Fruit fly (Drosophila melanogaster) whole organism, prepupa: Measurements from ENCODE around the gene Ndc1.

Source experiments
- Blimp-1 ChIP-seq: fragments of 200-800 bp; sonication (Bioruptor generic); optimal IDR thresholded peaks from 3 replicates; lab custom pipeline; 2017; ENCODE audit warnings: missing biosample characterization, missing genetic modification characterization, mild to moderate bottlenecking, moderate library complexity, missing genetic modification reagents
- CG10631 ChIP-seq: fragments of 200-800 bp; sonication (Bioruptor generic); optimal IDR thresholded peaks from 2 replicates; lab custom pipeline; 2016; ENCODE audit warnings: missing biosample characterization, missing genetic modification characterization
- CG10669 ChIP-seq: fragments of 200-800 bp; sonication (Bioruptor generic); optimal IDR thresholded peaks from 3 replicates; lab custom pipeline; 2018; ENCODE audit warnings: missing biosample characterization, mild to moderate bottlenecking, missing genetic modification characterization, moderate library complexity
- CG11294 ChIP-seq: fragments of 200-800 bp; sonication (Bioruptor generic); IDR thresholded peaks from 2 replicates; pipeline ENCODE4 v1.3.6; 2022; ENCODE audit warnings: missing biosample characterization, missing genetic modification characterization
- CG11762 ChIP-seq: fragments of 200-800 bp; sonication (Bioruptor generic); optimal IDR thresholded peaks from 3 replicates; lab custom pipeline; 2016; ENCODE audit warnings: missing biosample characterization, missing genetic modification characterization; ENCODE audit not compliant: insufficient read depth
- CG11902 ChIP-seq: fragments of 200-800 bp; sonication (Bioruptor generic); optimal IDR thresholded peaks from 3 replicates; lab custom pipeline; 2016; ENCODE audit warnings: missing biosample characterization, missing genetic modification characterization
- CG15336 ChIP-seq: fragments of 200-800 bp; sonication (Bioruptor generic); IDR thresholded peaks from 2 replicates; pipeline ENCODE4 v1.3.6; 2022; ENCODE audit warnings: missing biosample characterization, missing genetic modification characterization
- CG3032 ChIP-seq: fragments of 200-800 bp; optimal IDR thresholded peaks from 2 replicates; lab custom pipeline; 2019; ENCODE audit warnings: missing biosample characterization, mild to moderate bottlenecking, missing genetic modification characterization, moderate library complexity
- CG31627 ChIP-seq: fragments of 200-800 bp; sonication (Bioruptor generic); optimal IDR thresholded peaks from 3 replicates; lab custom pipeline; 2016; ENCODE audit warnings: missing biosample characterization, missing genetic modification characterization
- CG32006 ChIP-seq: fragments of 200-800 bp; sonication (Bioruptor generic); optimal IDR thresholded peaks from 3 replicates; lab custom pipeline; 2017; ENCODE audit warnings: missing biosample characterization, mild to moderate bottlenecking, missing genetic modification characterization
- CG3919 ChIP-seq: fragments of 200-800 bp; sonication (Bioruptor generic); optimal IDR thresholded peaks from 3 replicates; lab custom pipeline; 2016; ENCODE audit warnings: missing biosample characterization, missing genetic modification characterization
- CG4318 ChIP-seq: fragments of 200-800 bp; sonication (Bioruptor generic); optimal IDR thresholded peaks from 3 replicates; lab custom pipeline; 2017; ENCODE audit warnings: missing biosample characterization, mild to moderate bottlenecking, missing genetic modification characterization
- CG6163 ChIP-seq: fragments of 200-800 bp; sonication (Bioruptor generic); IDR thresholded peaks from 3 replicates; pipeline ENCODE4 v1.3.6; 2022; ENCODE audit warnings: missing biosample characterization, missing genetic modification characterization
- CG6276 ChIP-seq: fragments of 200-800 bp; sonication (Bioruptor generic); optimal IDR thresholded peaks from 2 replicates; lab custom pipeline; 2017; ENCODE audit warnings: missing biosample characterization, mild to moderate bottlenecking, missing genetic modification characterization
- CG6792 ChIP-seq: fragments of 200-800 bp; sonication (Bioruptor generic); optimal IDR thresholded peaks from 3 replicates; lab custom pipeline; 2016; ENCODE audit warnings: missing biosample characterization, missing genetic modification characterization
- CG6808 ChIP-seq: fragments of 200-800 bp; sonication (Bioruptor generic); optimal IDR thresholded peaks from 3 replicates; lab custom pipeline; 2017; ENCODE audit warnings: missing biosample characterization, missing genetic modification characterization, mild to moderate bottlenecking, moderate library complexity, missing genetic modification reagents
- CG6854 ChIP-seq: fragments of 200-800 bp; sonication (Bioruptor generic); optimal IDR thresholded peaks from 2 replicates; lab custom pipeline; 2017; ENCODE audit warnings: missing biosample characterization, mild to moderate bottlenecking, missing genetic modification characterization
- CG7368 ChIP-seq: fragments of 200-800 bp; sonication (Bioruptor generic); optimal IDR thresholded peaks from 3 replicates; lab custom pipeline; 2016; ENCODE audit warnings: missing biosample characterization, missing genetic modification characterization
- CG8119 ChIP-seq: fragments of 200-800 bp; sonication (Bioruptor generic); IDR thresholded peaks from 3 replicates; pipeline ENCODE4 v1.3.6; 2022; ENCODE audit warnings: missing biosample characterization, missing genetic modification characterization
- CG8319 ChIP-seq: fragments of 200-800 bp; sonication (Bioruptor generic); optimal IDR thresholded peaks from 3 replicates; lab custom pipeline; 2016; ENCODE audit warnings: missing biosample characterization, missing genetic modification characterization
- CG9139 ChIP-seq: fragments of 200-800 bp; sonication (Bioruptor generic); optimal IDR thresholded peaks from 3 replicates; lab custom pipeline; 2017; ENCODE audit warnings: missing biosample characterization, mild to moderate bottlenecking, missing genetic modification characterization
- Eip75B ChIP-seq: fragments of 200-800 bp; sonication (Bioruptor generic); optimal IDR thresholded peaks from 3 replicates; lab custom pipeline; 2016; ENCODE audit warnings: missing biosample characterization, missing genetic modification characterization
- Eip78C ChIP-seq: fragments of 200-800 bp; sonication (Bioruptor generic); peaks from one replicate; lab custom pipeline; 2016; ENCODE audit warnings: missing biosample characterization, missing genetic modification characterization
- Eip93F ChIP-seq: fragments of 200-800 bp; sonication (Bioruptor generic); optimal IDR thresholded peaks from 2 replicates; lab custom pipeline; 2016; ENCODE audit warnings: missing biosample characterization, mild to moderate bottlenecking, missing genetic modification characterization
- Ets21C ChIP-seq: fragments of 200-800 bp; sonication (Bioruptor generic); optimal IDR thresholded peaks from 3 replicates; lab custom pipeline; 2016; ENCODE audit warnings: missing biosample characterization, missing genetic modification characterization
- Ets96B ChIP-seq: fragments of 200-800 bp; optimal IDR thresholded peaks from 2 replicates; lab custom pipeline; 2019; ENCODE audit warnings: missing biosample characterization, mild to moderate bottlenecking, missing genetic modification characterization, moderate library complexity
- Gug ChIP-seq: fragments of 200-800 bp; sonication (Bioruptor generic); IDR thresholded peaks from 2 replicates; pipeline ENCODE4 v1.3.6; 2022; ENCODE audit warnings: missing biosample characterization, missing genetic modification characterization
- Hr38 ChIP-seq: sonication (Bioruptor generic); optimal IDR thresholded peaks from 2 replicates; lab custom pipeline; 2016; ENCODE audit warnings: missing biosample characterization, missing genetic modification characterization
- Lpt ChIP-seq: fragments of 200-800 bp; sonication (Bioruptor generic); optimal IDR thresholded peaks from 3 replicates; lab custom pipeline; 2016; ENCODE audit warnings: missing biosample characterization, missing genetic modification characterization
- OdsH ChIP-seq: fragments of 200-800 bp; sonication (Bioruptor generic); optimal IDR thresholded peaks from 3 replicates; lab custom pipeline; 2016; ENCODE audit warnings: missing biosample characterization, missing genetic modification characterization
- Smox ChIP-seq: fragments of 200-800 bp; sonication (Bioruptor generic); optimal IDR thresholded peaks from 3 replicates; lab custom pipeline; 2016; ENCODE audit warnings: missing biosample characterization, missing genetic modification characterization
- Sox102F ChIP-seq: fragments of 200-800 bp; sonication (Bioruptor generic); optimal IDR thresholded peaks from 2 replicates; lab custom pipeline; 2016; ENCODE audit warnings: missing biosample characterization, mild to moderate bottlenecking, missing genetic modification characterization
- Sox14 ChIP-seq: fragments of 200-800 bp; sonication (Bioruptor generic); optimal IDR thresholded peaks from 3 replicates; lab custom pipeline; 2016; ENCODE audit warnings: missing biosample characterization, missing genetic modification characterization
- Sox15 ChIP-seq: fragments of 200-800 bp; sonication (Bioruptor generic); optimal IDR thresholded peaks from 3 replicates; lab custom pipeline; 2016; ENCODE audit warnings: missing biosample characterization, missing genetic modification characterization
- achi ChIP-seq: fragments of 200-800 bp; sonication (Bioruptor generic); optimal IDR thresholded peaks from 3 replicates; lab custom pipeline; 2016; ENCODE audit warnings: missing biosample characterization, missing genetic modification characterization
- acj6 ChIP-seq: fragments of 200-800 bp; sonication (Bioruptor generic); optimal IDR thresholded peaks from 3 replicates; lab custom pipeline; 2016; ENCODE audit warnings: missing biosample characterization, missing genetic modification characterization
- dsx ChIP-seq: fragments of 200-800 bp; optimal IDR thresholded peaks from 3 replicates; lab custom pipeline; 2019; ENCODE audit warnings: missing biosample characterization, mild to moderate bottlenecking, missing genetic modification characterization, moderate library complexity; ENCODE audit not compliant: poor library complexity, severe bottlenecking
- fd59A ChIP-seq: fragments of 200-800 bp; sonication (Bioruptor generic); optimal IDR thresholded peaks from 2 replicates; lab custom pipeline; 2017; ENCODE audit warnings: missing biosample characterization, mild to moderate bottlenecking, missing genetic modification characterization, missing genetic modification reagents
- fd85E ChIP-seq: fragments of 200-800 bp; sonication (Bioruptor generic); optimal IDR thresholded peaks from 3 replicates; lab custom pipeline; 2016; ENCODE audit warnings: missing biosample characterization, missing genetic modification characterization
- fkh ChIP-seq: fragments of 200-800 bp; sonication (Bioruptor generic); optimal IDR thresholded peaks from 3 replicates; lab custom pipeline; 2017; ENCODE audit warnings: missing biosample characterization, mild to moderate bottlenecking, missing genetic modification characterization, moderate library complexity
- lz ChIP-seq: fragments of 200-800 bp; sonication (Bioruptor generic); optimal IDR thresholded peaks from 3 replicates; lab custom pipeline; 2016; ENCODE audit warnings: missing biosample characterization, missing genetic modification characterization
- net ChIP-seq: fragments of 200-800 bp; sonication (Bioruptor generic); optimal IDR thresholded peaks from 3 replicates; lab custom pipeline; 2016; ENCODE audit warnings: missing biosample characterization, missing genetic modification characterization
- salr ChIP-seq, 2 experiments: fragments of 200-800 bp; sonication (Bioruptor generic); optimal IDR thresholded peaks; 3 replicates each; lab custom pipeline; 2016 to 2018; ENCODE audit warnings: missing biosample characterization in 2 of 2, missing genetic modification characterization in 2 of 2, mild to moderate bottlenecking in 1 of 2
- vri ChIP-seq: fragments of 200-800 bp; sonication (Bioruptor generic); optimal IDR thresholded peaks from 3 replicates; lab custom pipeline; 2016; ENCODE audit warnings: missing biosample characterization, mild to moderate bottlenecking, missing genetic modification characterization

Gene Ndc1

DNA sequence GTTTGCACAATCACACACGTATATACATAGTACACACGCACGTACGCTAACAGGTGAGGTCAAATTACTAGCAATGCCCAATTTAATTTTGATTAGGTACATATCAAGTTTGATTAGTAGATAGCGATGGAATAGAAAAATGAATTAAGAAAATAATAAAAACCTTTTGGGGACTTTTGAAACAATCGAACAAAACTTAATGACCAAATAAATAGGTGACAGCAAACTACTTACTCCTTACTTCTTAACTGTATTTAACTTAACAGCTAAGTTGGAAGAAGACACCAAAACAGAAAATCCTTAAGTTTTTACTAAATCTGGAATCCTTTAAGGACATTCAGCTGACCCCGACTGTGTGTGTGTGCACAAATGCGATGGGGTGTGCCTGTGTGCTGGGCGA is 22.2 kb upstream of the Ndc1 start (continued):
- TF ChIP-seq CG8119 (GFP tag; lab: Robert Waterston, UW) (peak; percentile 62; the same call in 2 of the 3 replicates), CG32006 (GFP tag; lab: Kevin White, UChicago) (no peak), CG6792 (GFP tag; lab: Kevin White, UChicago) (peak; percentile 3), CG10631 (peak; percentile 12), fd85E (no peak)
- TF ChIP-seq, all 60 proteins: peak for 12

DNA sequence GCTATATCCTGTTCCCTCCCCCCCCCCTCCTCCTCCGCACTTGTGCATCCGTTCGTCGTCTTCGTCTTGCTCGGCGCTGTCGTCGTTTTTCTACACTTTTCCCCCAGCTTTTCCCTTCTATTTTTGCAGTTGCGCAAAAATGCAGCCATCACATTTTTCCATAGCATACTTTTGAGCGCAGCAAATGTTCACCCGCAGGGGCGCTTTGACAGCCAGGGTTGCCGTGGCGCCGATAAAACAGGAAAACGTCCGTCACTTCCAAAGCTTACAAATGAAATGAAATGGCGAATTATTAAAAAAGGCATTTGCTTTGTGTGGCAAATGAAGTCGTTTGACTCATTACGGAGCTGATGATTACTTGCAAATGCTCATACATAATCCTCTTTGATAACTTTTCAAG is 21.6 kb upstream of the Ndc1 start:
- TF ChIP-seq Gug (GFP tag; lab: Robert Waterston, UW), result no peak
- TF ChIP-seq Eip78C (GFP tag; lab: Kevin White, UChicago), result peak; percentile 12
- TF ChIP-seq CG6163 (GFP tag; lab: Robert Waterston, UW), result 0 out of 3 replicates have a peak, but pooled peaks have one; percentile 18
- no peak for TF ChIP-seq Eip93F (GFP tag; lab: Kevin White, UChicago)
- TF ChIP-seq, all 60 proteins: peak for 2

- TF ChIP-seq Eip78C (GFP tag; lab: Kevin White, UChicago), result peak; percentile 21
- TF ChIP-seq Smox (GFP tag; lab: Kevin White, UChicago), result no peak
Observed at dm6 chr3R:23903425-23903824, 20.8 kb upstream of the Ndc1 start.

DNA sequence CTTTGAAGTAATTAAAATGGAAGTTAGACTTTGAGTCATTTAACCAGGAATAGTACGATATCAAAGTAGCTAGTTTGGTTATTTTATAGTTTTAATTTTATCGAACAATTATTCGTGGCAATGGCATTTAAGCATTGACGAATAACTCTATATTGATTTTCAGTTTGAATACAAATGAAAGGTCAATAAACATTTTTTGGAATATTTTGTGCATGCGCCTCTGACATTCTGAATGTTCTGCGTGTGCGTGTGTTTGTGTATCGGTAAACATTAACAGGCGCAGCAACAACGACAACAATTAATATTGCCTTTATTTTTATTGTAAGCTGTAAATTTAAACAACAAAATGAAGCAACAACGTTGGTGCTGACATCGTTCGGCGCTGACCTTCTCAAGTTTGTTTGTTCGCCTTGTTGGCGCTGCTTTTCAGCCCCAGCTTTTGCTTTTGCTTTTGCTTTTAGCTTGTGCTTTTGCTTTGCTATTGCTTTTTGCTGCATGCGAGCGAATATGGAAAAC is 14.8 kb upstream of the Ndc1 start:
- TF ChIP-seq achi (GFP tag; lab: Kevin White, UChicago) (peak; percentile 76), CG6808 (GFP tag; lab: Kevin White, UChicago) (peak; percentile 53), net (peak; percentile 80), Eip75B (GFP tag; lab: Kevin White, UChicago) (peak; percentile 78), CG4318 (GFP tag; lab: Kevin White, UChicago) (no peak), lz (GFP tag; lab: Kevin White, UChicago) (peak; percentile 71), CG10631 (peak; percentile 73), vri (peak; percentile 45), CG3032 (tag; lab: Kevin White, UChicago) (peak; percentile 73), Blimp-1 (GFP tag; lab: Kevin White, UChicago) (peak; percentile 19), salr (GFP tag; optimal IDR thresholded peaks at IDR 0.05; lab: Kevin White, UChicago) (peak; percentile 54 to 60), Ets21C (GFP tag; lab: Kevin White, UChicago) (peak; percentile 70), dsx (GFP tag; lab: Kevin White, UChicago) (peak; percentile 68), CG11902 (peak; percentile 77), Sox15 (GFP tag; lab: Kevin White, UChicago) (peak; percentile 77), Hr38 (GFP tag; lab: Kevin White, UChicago) (no peak), Sox14 (GFP tag; lab: Kevin White, UChicago) (peak; percentile 79), CG3919 (GFP tag; lab: Kevin White, UChicago) (peak; percentile 52), Eip78C (GFP tag; lab: Kevin White, UChicago) (peak; percentile 94), Ets96B (tag; lab: Kevin White, UChicago) (peak; percentile 81), CG11762 (GFP tag; lab: Kevin White, UChicago) (peak; percentile 32), acj6 (GFP tag; lab: Kevin White, UChicago) (peak; percentile 82), CG31627 (GFP tag; lab: Kevin White, UChicago) (peak; percentile 86), CG7368 (GFP tag; lab: Kevin White, UChicago) (peak; percentile 62), fd59A (GFP tag; lab: Kevin White, UChicago) (peak; percentile 84), Gug (GFP tag; lab: Robert Waterston, UW) (no peak), fkh (GFP tag; lab: Kevin White, UChicago) (peak; percentile 87), CG9139 (GFP tag; lab: Kevin White, UChicago) (peak; percentile 53), Sox102F (GFP tag; lab: Kevin White, UChicago) (peak; percentile 84), CG11294 (GFP tag; lab: Robert Waterston, UW) (peak; percentile 5; the same call in 1 of the 2 replicates), OdsH (peak; percentile 77), CG8319 (peak; percentile 60), CG15336 (GFP tag; lab: Robert Waterston, UW) (no peak), CG6276 (GFP tag; lab: Kevin White, UChicago) (no peak), Smox (GFP tag; lab: Kevin White, UChicago) (peak; percentile 79), fd85E (peak; percentile 18), CG6854 (peak; percentile 26), CG10669 (GFP tag; lab: Kevin White, UChicago) (peak; percentile 87), Lpt (GFP tag; lab: Kevin White, UChicago) (no peak), CG6163 (GFP tag; lab: Robert Waterston, UW) (0 out of 3 replicates have a peak, but pooled peaks have one; percentile 21)
